Worm (Caenorhabditis elegans) whole organism, L2 larva: ENCODE data around the gene F38B6.2.

Source experiments
- C34F6.9 ChIP-seq: fragments of 150-350 bp; optimal IDR thresholded peaks from 2 replicates; lab custom pipeline; 2014; ENCODE audit warnings: missing biosample characterization, missing genetic modification characterization
- F13H6.1 ChIP-seq: sonication (generic microtip); optimal IDR thresholded peaks from 2 replicates; lab custom pipeline; 2016; ENCODE audit warnings: missing genetic modification characterization, missing compliant biosample characterization
- ZK546.5 ChIP-seq: sonication (generic microtip); optimal IDR thresholded peaks from 2 replicates; lab custom pipeline; 2017; ENCODE audit warnings: missing biosample characterization, missing genetic modification characterization
- alr-1 ChIP-seq: fragments of 150-350 bp; optimal IDR thresholded peaks from 2 replicates; lab custom pipeline; 2014; ENCODE audit warnings: missing biosample characterization, missing genetic modification characterization
- aly-2 ChIP-seq: fragments of 150-350 bp; optimal IDR thresholded peaks from 2 replicates; lab custom pipeline; 2014; ENCODE audit warnings: missing biosample characterization, missing genetic modification characterization
- ama-1 ChIP-seq: fragments of 150-350 bp; optimal IDR thresholded peaks from 2 replicates; lab custom pipeline; 2018; ENCODE audit warnings: inconsistent platforms
- egl-27 ChIP-seq: sonication (generic microtip); optimal IDR thresholded peaks from 3 replicates; lab custom pipeline; 2017; ENCODE audit warnings: missing biosample characterization, missing genetic modification reagents, missing genetic modification characterization
- elt-1 ChIP-seq: fragments of 150-350 bp; optimal IDR thresholded peaks from 2 replicates; lab custom pipeline; 2014; ENCODE audit warnings: missing biosample characterization, missing genetic modification characterization
- elt-3 ChIP-seq: sonication (generic microtip); optimal IDR thresholded peaks from 2 replicates; lab custom pipeline; 2017; ENCODE audit warnings: missing biosample characterization, missing genetic modification characterization
- gmeb-1 ChIP-seq: fragments of 150-350 bp; optimal IDR thresholded peaks from 2 replicates; lab custom pipeline; 2014; ENCODE audit warnings: missing biosample characterization, missing genetic modification characterization
- lin-11 ChIP-seq: fragments of 150-350 bp; sonication (generic microtip); optimal IDR thresholded peaks from 2 replicates; lab custom pipeline; 2014; ENCODE audit warnings: missing biosample characterization, missing genetic modification characterization, inconsistent platforms, mixed read lengths
- mab-5 ChIP-seq: fragments of 150-350 bp; optimal IDR thresholded peaks from 2 replicates; lab custom pipeline; 2014; ENCODE audit warnings: missing biosample characterization, missing genetic modification characterization
- mbf-1 ChIP-seq: sonication (generic microtip); optimal IDR thresholded peaks from 2 replicates; lab custom pipeline; 2017; ENCODE audit warnings: missing biosample characterization, missing genetic modification characterization
- mdl-1 ChIP-seq, 2 experiments: fragments of 150-350 bp in 1 of 2; sonication (generic microtip) in 1 of 2; optimal IDR thresholded peaks; 2 replicates each; lab custom pipeline; 2017; ENCODE audit warnings: missing biosample characterization in 2 of 2, missing genetic modification characterization in 2 of 2
- nhr-10 ChIP-seq: sonication (generic microtip); optimal IDR thresholded peaks from 2 replicates; lab custom pipeline; 2017; ENCODE audit warnings: missing biosample characterization, missing genetic modification characterization
- nhr-11 ChIP-seq: fragments of 150-350 bp; optimal IDR thresholded peaks from 2 replicates; lab custom pipeline; 2014; ENCODE audit warnings: missing biosample characterization, missing genetic modification characterization
- nhr-129 ChIP-seq: fragments of 150-350 bp; optimal IDR thresholded peaks from 2 replicates; lab custom pipeline; 2014; ENCODE audit warnings: missing biosample characterization, missing genetic modification characterization
- nhr-23 ChIP-seq: fragments of 150-350 bp; optimal IDR thresholded peaks from 2 replicates; lab custom pipeline; 2014; ENCODE audit warnings: missing biosample characterization, missing genetic modification reagents, missing genetic modification characterization
- nhr-237 ChIP-seq: fragments of 150-350 bp; optimal IDR thresholded peaks from 2 replicates; lab custom pipeline; 2014; ENCODE audit warnings: missing biosample characterization, missing genetic modification characterization
- nhr-25 ChIP-seq: fragments of 150-350 bp; sonication (generic microtip); optimal IDR thresholded peaks from 3 replicates; lab custom pipeline; 2014; ENCODE audit warnings: missing biosample characterization, missing genetic modification characterization
- nhr-6 ChIP-seq: fragments of 150-350 bp; optimal IDR thresholded peaks from 2 replicates; lab custom pipeline; 2014; ENCODE audit warnings: missing biosample characterization, missing genetic modification characterization
- sem-4 ChIP-seq: fragments of 150-350 bp; optimal IDR thresholded peaks from 2 replicates; lab custom pipeline; 2014; ENCODE audit warnings: missing biosample characterization, missing genetic modification reagents, missing genetic modification characterization
- skn-1 ChIP-seq: sonication (generic microtip); optimal IDR thresholded peaks from 2 replicates; lab custom pipeline; 2017; ENCODE audit warnings: missing biosample characterization, missing genetic modification characterization
- sma-9 ChIP-seq, 2 experiments: fragments of 150-350 bp in 1 of 2; sonication (generic microtip) in 1 of 2; optimal IDR thresholded peaks; 2 replicates each; lab custom pipeline; 2014 to 2016; ENCODE audit warnings: missing genetic modification characterization in 2 of 2, mild to moderate bottlenecking in 1 of 2, missing biosample characterization in 1 of 2, missing compliant biosample characterization in 1 of 2, missing genetic modification reagents in 1 of 2, moderate library complexity in 1 of 2
- snpc-4 ChIP-seq: fragments of 150-350 bp; optimal IDR thresholded peaks from 2 replicates; lab custom pipeline; 2014; ENCODE audit warnings: missing biosample characterization, missing genetic modification characterization
- unc-39 ChIP-seq: fragments of 150-350 bp; optimal IDR thresholded peaks from 2 replicates; lab custom pipeline; 2014; ENCODE audit warnings: missing biosample characterization, missing genetic modification characterization
- unc-55 ChIP-seq: fragments of 150-350 bp; sonication (generic microtip); optimal IDR thresholded peaks from 3 replicates; lab custom pipeline; 2014; ENCODE audit warnings: missing biosample characterization, missing genetic modification reagents, missing genetic modification characterization
- unc-62 ChIP-seq: fragments of 150-350 bp; optimal IDR thresholded peaks from 2 replicates; lab custom pipeline; 2014; ENCODE audit warnings: missing biosample characterization, missing genetic modification reagents, missing genetic modification characterization

The F38B6.2 gene

ce11 chrX:6693331-6693730 is 5.0 kb upstream of the F38B6.2 start, which contains the start of gene F38B6.3:
TSS of gene F38B6.3 (plus strand) at chrX:6693631.
- TF ChIP-seq C34F6.9 (tag; lab: Kevin White, UChicago) (no peak), sma-9 (GFP tag; optimal IDR thresholded peaks at IDR 0.05; lab: Kevin White, UChicago) (no peak), sma-9 (tag; optimal IDR thresholded peaks at IDR 0.05; lab: Kevin White, UChicago) (no peak), mdl-1 (tag; optimal IDR thresholded peaks at IDR 0.05; lab: Kevin White, UChicago) (no peak), gmeb-1 (no peak), ama-1 (lab: Kevin White, UChicago) (no peak), nhr-11 (tag; lab: Kevin White, UChicago) (no peak), aly-2 (tag; lab: Kevin White, UChicago) (no peak), unc-55 (GFP tag; lab: Kevin White, UChicago) (no peak), elt-3 (tag; lab: Kevin White, UChicago) (no peak), F13H6.1 (tag; lab: Kevin White, UChicago) (no peak), skn-1 (tag; lab: Kevin White, UChicago) (no peak), nhr-129 (no peak), elt-1 (tag; lab: Kevin White, UChicago) (no peak), sem-4 (tag; lab: Kevin White, UChicago) (no peak), nhr-23 (no peak), unc-62 (no peak), nhr-237 (no peak), lin-11 (no peak), egl-27 (no peak)
- TF ChIP-seq, all 48 proteins: peak for 0

ce11 chrX:6702249-6702648 is 3.9 kb downstream of the F38B6.2 start, which contains the start of gene acr-2:
TSS of gene acr-2 (plus strand) at chrX:6702549.
- TF ChIP-seq F13H6.1 (tag; lab: Kevin White, UChicago) (peak; percentile 8), sem-4 (tag; lab: Kevin White, UChicago) (no peak)

DNA sequence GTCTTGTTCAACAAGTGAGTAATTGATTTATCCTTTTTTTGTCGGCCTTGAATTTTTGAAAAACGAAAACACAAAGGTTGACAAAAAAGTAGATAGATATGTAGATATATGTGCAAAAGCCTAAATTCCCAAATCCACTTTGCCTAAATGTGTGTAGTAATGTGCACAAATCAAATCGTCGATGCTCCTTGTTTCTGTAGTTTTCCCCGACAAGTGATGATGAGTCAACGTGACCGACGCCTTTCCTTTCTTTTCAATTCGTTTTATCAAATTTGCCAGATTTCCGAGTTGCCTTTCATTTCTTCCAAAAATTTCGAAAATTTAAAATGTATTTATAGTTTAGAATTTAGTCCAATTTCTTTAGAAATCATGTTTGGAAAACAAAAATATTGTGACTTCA is 6.8 kb downstream of the F38B6.2 start:
- TF ChIP-seq C34F6.9 (tag; lab: Kevin White, UChicago) (no peak), sma-9 (GFP tag; optimal IDR thresholded peaks at IDR 0.05; lab: Kevin White, UChicago) (peak; percentile 25), sma-9 (tag; optimal IDR thresholded peaks at IDR 0.05; lab: Kevin White, UChicago) (no peak)

DNA sequence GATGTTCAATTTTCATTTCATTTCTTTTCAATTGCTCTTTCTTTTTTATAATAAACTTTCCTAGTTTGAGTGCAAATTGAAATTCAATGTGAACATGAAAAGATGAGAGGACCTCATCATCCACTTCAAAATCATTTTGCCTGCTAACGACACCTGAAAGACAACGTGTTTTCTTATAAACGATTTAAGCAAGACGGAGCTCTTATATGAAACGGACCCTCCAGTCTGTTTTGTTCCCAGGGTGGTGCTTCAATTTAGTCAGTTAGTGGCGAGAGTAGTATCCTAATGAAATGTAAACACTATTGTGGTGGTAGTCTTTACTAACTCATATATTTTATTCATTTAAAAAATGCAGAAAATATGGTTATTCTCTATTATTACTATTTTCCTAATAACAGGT is 10.9 kb downstream of the F38B6.2 start, which contains the start of gene acr-3:
TSS of gene acr-3 (plus strand) at position 301 of the 400 bp plus-strand sequence.
- TF ChIP-seq lin-11, result no peak
- TF ChIP-seq egl-27, result no peak
- no peak for TF ChIP-seq sma-9 (GFP tag; optimal IDR thresholded peaks at IDR 0.05; lab: Kevin White, UChicago)
- TF ChIP-seq sma-9 (tag; optimal IDR thresholded peaks at IDR 0.05; lab: Kevin White, UChicago), result no peak

- no peak for TF ChIP-seq unc-39
- TF ChIP-seq elt-3 (tag; lab: Kevin White, UChicago), result no peak
- TF ChIP-seq nhr-23, result no peak
- TF ChIP-seq mbf-1 (tag; lab: Kevin White, UChicago), result no peak
- no peak for TF ChIP-seq nhr-10 (tag; lab: Kevin White, UChicago)
- no peak for TF ChIP-seq gmeb-1
- TF ChIP-seq snpc-4, result no peak
Measured at ce11 chrX:6713277-6713676, 14.9 kb downstream of the F38B6.2 start, which contains the start of gene nas-11. TSS of gene nas-11 (plus strand) at chrX:6713577.

- no peak for TF ChIP-seq mbf-1 (tag; lab: Kevin White, UChicago)
- no peak for TF ChIP-seq nhr-10 (tag; lab: Kevin White, UChicago)
- TF ChIP-seq gmeb-1, result no peak
- TF ChIP-seq alr-1, result no peak
- no peak for TF ChIP-seq nhr-23
- no peak for TF ChIP-seq ama-1 (lab: Kevin White, UChicago)
Measured at ce11 chrX:6718595-6718994, 20.3 kb downstream of the F38B6.2 start, which contains the start of gene smf-2. TSS of gene smf-2 (minus strand) at chrX:6718695.

- TF ChIP-seq alr-1, result no peak
- peak; percentile 10 for TF ChIP-seq nhr-25 (tag; lab: Kevin White, UChicago)
Measured at ce11 chrX:6722966-6723365, 24.6 kb downstream of the F38B6.2 start, which contains the start of gene smf-1. TSS of gene smf-1 (minus strand) at chrX:6723066.

DNA sequence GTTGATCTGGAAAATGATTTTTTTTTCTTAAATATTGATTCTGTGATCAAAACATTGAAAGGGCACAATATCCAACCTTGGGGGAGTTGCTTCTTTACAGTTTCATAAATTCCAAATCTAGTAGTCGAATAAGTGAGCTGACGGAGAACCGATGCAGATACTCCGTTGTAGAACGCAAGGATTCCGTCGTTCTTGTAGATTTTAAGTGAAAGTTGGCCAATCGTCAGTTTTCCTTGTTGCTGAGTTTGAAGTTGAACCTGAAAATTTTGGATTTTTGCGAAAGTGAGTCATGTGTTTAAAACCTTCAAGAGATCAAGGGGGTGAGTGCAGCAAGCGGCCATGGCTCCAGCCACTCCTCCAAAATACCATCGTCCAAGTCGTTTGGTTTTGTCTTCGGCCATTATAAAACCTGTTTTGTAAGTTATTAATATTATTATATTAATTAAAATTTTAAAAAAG is 27.0 kb downstream of the F38B6.2 start, which contains the start of gene slc-25A10:
TSS of gene slc-25A10 (minus strand) at position 409 of the 459 bp plus-strand sequence.
- TF ChIP-seq nhr-6 (tag; lab: Kevin White, UChicago) (no peak), mab-5 (tag; lab: Kevin White, UChicago) (no peak), lin-11 (no peak), ZK546.5 (no peak), snpc-4 (no peak), ama-1 (lab: Kevin White, UChicago) (no peak), alr-1 (no peak), egl-27 (no peak)
